Fruit fly (Drosophila melanogaster) whole organism, embryonic: ENCODE measurements around the gene TbCMF46.

Experiments
- Adf1 ChIP-seq: fragments of 200-800 bp; sonication (Bioruptor generic); IDR thresholded peaks from 2 replicates; pipeline ENCODE4 v1.3.6; 2022; ENCODE audit warnings: missing biosample characterization, missing genetic modification characterization
- B-H2 ChIP-seq: fragments of 200-800 bp; sonication (Bioruptor generic); optimal IDR thresholded peaks from 2 replicates; lab custom pipeline; 2018; ENCODE audit warnings: missing biosample characterization, mild to moderate bottlenecking, missing genetic modification characterization
- Bdp1 ChIP-seq: fragments of 200-800 bp; sonication (Bioruptor generic); optimal IDR thresholded peaks from 3 replicates; lab custom pipeline; 2016; ENCODE audit warnings: missing biosample characterization, missing genetic modification characterization
- Bgb ChIP-seq: fragments of 200-800 bp; sonication (Bioruptor generic); IDR thresholded peaks from 2 replicates; pipeline ENCODE4 v1.3.6; 2022; ENCODE audit warnings: missing biosample characterization, missing genetic modification characterization; ENCODE audit not compliant: partially characterized antibody
- CG1024 ChIP-seq: fragments of 200-800 bp; sonication (Bioruptor generic); IDR thresholded peaks from 2 replicates; pipeline ENCODE4 v1.3.6; 2022; ENCODE audit warnings: missing biosample characterization, missing genetic modification characterization
- CG11247 ChIP-seq: fragments of 200-800 bp; sonication (Bioruptor generic); IDR thresholded peaks from 2 replicates; pipeline ENCODE4 v1.3.6; 2022; ENCODE audit warnings: missing biosample characterization, missing genetic modification characterization
- CG11695 ChIP-seq: fragments of 200-800 bp; sonication (Bioruptor generic); IDR thresholded peaks from 3 replicates; pipeline ENCODE4 v1.3.6; 2022; ENCODE audit warnings: missing biosample characterization, missing genetic modification characterization
- CG12744 ChIP-seq: fragments of 200-800 bp; sonication (Bioruptor generic); optimal IDR thresholded peaks from 2 replicates; lab custom pipeline; 2016; ENCODE audit warnings: missing biosample characterization, missing genetic modification characterization
- CG13287 ChIP-seq: fragments of 200-800 bp; sonication (Bioruptor generic); IDR thresholded peaks from 2 replicates; pipeline ENCODE4 v1.3.6; 2022; ENCODE audit warnings: missing biosample characterization, missing genetic modification characterization; ENCODE audit not compliant: partially characterized antibody
- CG14014 ChIP-seq: fragments of 200-800 bp; sonication (Bioruptor generic); IDR thresholded peaks from 2 replicates; pipeline ENCODE4 v1.3.6; 2022; ENCODE audit warnings: missing biosample characterization, missing genetic modification characterization
- CG17802 ChIP-seq: fragments of 200-800 bp; sonication (Bioruptor generic); optimal IDR thresholded peaks from 2 replicates; lab custom pipeline; 2018; ENCODE audit warnings: missing biosample characterization, mild to moderate bottlenecking, missing genetic modification characterization, moderate library complexity
- CG18599 ChIP-seq: fragments of 200-800 bp; sonication (Bioruptor generic); optimal IDR thresholded peaks from 3 replicates; lab custom pipeline; 2017; ENCODE audit warnings: missing biosample characterization, missing genetic modification characterization, mild to moderate bottlenecking, moderate library complexity, missing genetic modification reagents
- CG30020 ChIP-seq: fragments of 200-800 bp; optimal IDR thresholded peaks from 2 replicates; lab custom pipeline; 2019; ENCODE audit warnings: missing biosample characterization, mild to moderate bottlenecking, missing genetic modification characterization, moderate library complexity
- CG3163 ChIP-seq: fragments of 200-800 bp; sonication (Bioruptor generic); optimal IDR thresholded peaks from 3 replicates; lab custom pipeline; 2016; ENCODE audit warnings: missing biosample characterization, missing genetic modification characterization
- CG3847 ChIP-seq: fragments of 200-800 bp; sonication (Bioruptor generic); IDR thresholded peaks from 2 replicates; pipeline ENCODE4 v1.3.6; 2022; ENCODE audit warnings: missing biosample characterization, missing genetic modification characterization
- CG4424 ChIP-seq: fragments of 200-800 bp; sonication (Bioruptor generic); optimal IDR thresholded peaks from 3 replicates; lab custom pipeline; 2016; ENCODE audit warnings: missing biosample characterization, missing genetic modification characterization
- CG6254 ChIP-seq: fragments of 200-800 bp; sonication (Bioruptor generic); optimal IDR thresholded peaks from 3 replicates; lab custom pipeline; 2017; ENCODE audit warnings: mild to moderate bottlenecking, missing biosample characterization, missing genetic modification reagents, missing genetic modification characterization
- CG9817 ChIP-seq: fragments of 200-800 bp; sonication (Bioruptor generic); optimal IDR thresholded peaks from 2 replicates; lab custom pipeline; 2018; ENCODE audit warnings: missing biosample characterization, mild to moderate bottlenecking, missing genetic modification characterization, moderate library complexity
- Dbx ChIP-seq: fragments of 200-800 bp; sonication (Bioruptor generic); IDR thresholded peaks from 3 replicates; pipeline ENCODE4 v1.3.6; 2022; ENCODE audit warnings: missing biosample characterization, missing genetic modification characterization
- Elba2 ChIP-seq: fragments of 200-800 bp; sonication (Bioruptor generic); optimal IDR thresholded peaks from 3 replicates; lab custom pipeline; 2016; ENCODE audit warnings: missing biosample characterization, missing genetic modification characterization
- Ets65A ChIP-seq: fragments of 200-800 bp; sonication (Bioruptor generic); peaks from one replicate; lab custom pipeline; 2016; ENCODE audit warnings: missing biosample characterization, missing genetic modification characterization
- Hr3 ChIP-seq: fragments of 200-800 bp; sonication (Bioruptor generic); optimal IDR thresholded peaks from 3 replicates; lab custom pipeline; 2016; ENCODE audit warnings: missing biosample characterization, missing genetic modification characterization
- Jarid2 ChIP-seq: fragments of 200-800 bp; sonication (Bioruptor generic); optimal IDR thresholded peaks from 3 replicates; lab custom pipeline; 2017; ENCODE audit warnings: mild to moderate bottlenecking, missing biosample characterization, missing genetic modification reagents, missing genetic modification characterization
- MTF-1 ChIP-seq: fragments of 200-800 bp; sonication (Bioruptor generic); optimal IDR thresholded peaks from 2 replicates; lab custom pipeline; 2018; ENCODE audit warnings: missing biosample characterization, mild to moderate bottlenecking, missing genetic modification characterization, borderline replicate concordance
- Med ChIP-seq: fragments of 200-800 bp; sonication (Bioruptor generic); peaks from one replicate; lab custom pipeline; 2016; ENCODE audit warnings: missing biosample characterization, missing genetic modification characterization, mild to moderate bottlenecking, inconsistent platforms, moderate library complexity
- PHDP ChIP-seq: fragments of 200-800 bp; sonication (Bioruptor generic); optimal IDR thresholded peaks from 3 replicates; lab custom pipeline; 2018; ENCODE audit warnings: missing biosample characterization, mild to moderate bottlenecking, missing genetic modification characterization, moderate library complexity
- Pdp1 ChIP-seq, 2 experiments: fragments of 200-800 bp; sonication (Bioruptor generic); optimal IDR thresholded peaks; 3 replicates each; lab custom pipeline; 2016; ENCODE audit warnings: missing biosample characterization in 2 of 2, missing genetic modification characterization in 2 of 2, mild to moderate bottlenecking in 1 of 2, moderate library complexity in 1 of 2
- Rfx ChIP-seq: fragments of 200-800 bp; sonication (Bioruptor generic); IDR thresholded peaks from 2 replicates; pipeline ENCODE4 v1.3.6; 2022; ENCODE audit warnings: missing biosample characterization, missing genetic modification characterization
- ash1 ChIP-seq: fragments of 200-800 bp; sonication (Bioruptor generic); optimal IDR thresholded peaks from 2 replicates; lab custom pipeline; 2018; ENCODE audit warnings: missing biosample characterization, mild to moderate bottlenecking, missing genetic modification characterization
- ato ChIP-seq: fragments of 200-800 bp; sonication (Bioruptor generic); IDR thresholded peaks from 2 replicates; pipeline ENCODE4 v1.3.6; 2022; ENCODE audit warnings: missing biosample characterization, missing genetic modification characterization; ENCODE audit not compliant: partially characterized antibody
- az2 ChIP-seq: fragments of 200-800 bp; sonication (Bioruptor generic); optimal IDR thresholded peaks from 3 replicates; lab custom pipeline; 2016; ENCODE audit warnings: missing biosample characterization, missing genetic modification characterization
- cas ChIP-seq: fragments of 200-800 bp; sonication (Bioruptor generic); IDR thresholded peaks from 2 replicates; pipeline ENCODE4 v1.3.6; 2022; ENCODE audit warnings: missing biosample characterization, missing genetic modification characterization
- caup ChIP-seq: fragments of 200-800 bp; sonication (Bioruptor generic); optimal IDR thresholded peaks from 3 replicates; lab custom pipeline; 2017; ENCODE audit warnings: missing biosample characterization, mild to moderate bottlenecking, missing genetic modification characterization, moderate library complexity; ENCODE audit not compliant: severe bottlenecking
- ci ChIP-seq: fragments of 200-800 bp; sonication (Bioruptor generic); IDR thresholded peaks from 3 replicates; pipeline ENCODE4 v1.3.6; 2022; ENCODE audit warnings: missing biosample characterization, missing genetic modification characterization
- crol ChIP-seq: fragments of 200-800 bp; sonication (Bioruptor generic); IDR thresholded peaks from 2 replicates; pipeline ENCODE4 v1.3.6; 2022; ENCODE audit warnings: missing biosample characterization, missing genetic modification characterization
- fu2 ChIP-seq: fragments of 200-800 bp; sonication (Bioruptor generic); optimal IDR thresholded peaks from 2 replicates; lab custom pipeline; 2016; ENCODE audit warnings: missing biosample characterization, missing genetic modification characterization
- grn ChIP-seq: fragments of 200-800 bp; sonication (Bioruptor generic); optimal IDR thresholded peaks from 3 replicates; lab custom pipeline; 2017; ENCODE audit warnings: missing biosample characterization, missing genetic modification characterization
- kay ChIP-seq: fragments of 200-800 bp; sonication (Bioruptor generic); optimal IDR thresholded peaks from 2 replicates; lab custom pipeline; 2016; ENCODE audit warnings: missing biosample characterization, missing genetic modification characterization
- oc ChIP-seq: fragments of 200-800 bp; sonication (Bioruptor generic); optimal IDR thresholded peaks from 2 replicates; lab custom pipeline; 2018; ENCODE audit warnings: missing biosample characterization, mild to moderate bottlenecking, missing genetic modification characterization, moderate library complexity
- pan ChIP-seq, 4 experiments: fragments of >200 bp in 3 of 4; fragments of 200-800 bp in 1 of 4; sonication (Bioruptor generic) in 1 of 4; optimal IDR thresholded peaks in 3 of 4; IDR thresholded peaks in 1 of 4; 2 replicates each; pipeline versions ENCODE4 v1.3.6 to Lab custom; 2017 to 2022; ENCODE audit warnings: missing biosample characterization in 2 of 4, missing genetic modification characterization in 2 of 4, mixed read lengths in 1 of 4
- pb ChIP-seq: fragments of 200-800 bp; sonication (Bioruptor generic); optimal IDR thresholded peaks from 3 replicates; lab custom pipeline; 2016; ENCODE audit warnings: missing biosample characterization, missing genetic modification characterization
- peb ChIP-seq: fragments of 200-800 bp; sonication (Bioruptor generic); IDR thresholded peaks from 2 replicates; pipeline ENCODE4 v1.3.6; 2022; ENCODE audit warnings: missing biosample characterization, missing genetic modification characterization
- pho ChIP-seq: fragments of 200-800 bp; sonication (Bioruptor generic); optimal IDR thresholded peaks from 2 replicates; lab custom pipeline; 2016; ENCODE audit warnings: missing biosample characterization, missing genetic modification characterization
- pzg ChIP-seq: fragments of 200-800 bp; sonication (Bioruptor generic); optimal IDR thresholded peaks from 3 replicates; lab custom pipeline; 2018; ENCODE audit warnings: missing biosample characterization, mild to moderate bottlenecking, missing genetic modification characterization, moderate library complexity
- ranshi ChIP-seq: fragments of 200-800 bp; sonication (Bioruptor generic); IDR thresholded peaks from 2 replicates; pipeline ENCODE4 v1.3.6; 2022; ENCODE audit warnings: missing biosample characterization, missing genetic modification characterization
- slp2 ChIP-seq: fragments of 200-800 bp; sonication (Bioruptor generic); optimal IDR thresholded peaks from 2 replicates; lab custom pipeline; 2016; ENCODE audit warnings: missing biosample characterization, missing genetic modification characterization
- so ChIP-seq: fragments of 200-800 bp; sonication (Bioruptor generic); IDR thresholded peaks from 3 replicates; pipeline ENCODE4 v1.3.6; 2022; ENCODE audit warnings: missing biosample characterization, missing genetic modification characterization
- ssp ChIP-seq: fragments of 200-800 bp; sonication (Bioruptor generic); IDR thresholded peaks from 2 replicates; pipeline ENCODE4 v1.3.6; 2022; ENCODE audit warnings: missing biosample characterization, missing genetic modification characterization
- trem ChIP-seq: fragments of 200-800 bp; optimal IDR thresholded peaks from 3 replicates; lab custom pipeline; 2019; ENCODE audit warnings: missing biosample characterization, mild to moderate bottlenecking, missing genetic modification characterization, moderate library complexity
- ttk ChIP-seq: fragments of 200-800 bp; sonication (Bioruptor generic); IDR thresholded peaks from 2 replicates; pipeline ENCODE4 v2.1.2; 2022; ENCODE audit warnings: missing biosample characterization, missing genetic modification characterization
- unc-4 ChIP-seq: fragments of 200-800 bp; sonication (Bioruptor generic); IDR thresholded peaks from 2 replicates; pipeline ENCODE4 v1.3.6; 2022; ENCODE audit warnings: missing biosample characterization, missing genetic modification characterization; ENCODE audit not compliant: partially characterized antibody

Gene TbCMF46

DNA sequence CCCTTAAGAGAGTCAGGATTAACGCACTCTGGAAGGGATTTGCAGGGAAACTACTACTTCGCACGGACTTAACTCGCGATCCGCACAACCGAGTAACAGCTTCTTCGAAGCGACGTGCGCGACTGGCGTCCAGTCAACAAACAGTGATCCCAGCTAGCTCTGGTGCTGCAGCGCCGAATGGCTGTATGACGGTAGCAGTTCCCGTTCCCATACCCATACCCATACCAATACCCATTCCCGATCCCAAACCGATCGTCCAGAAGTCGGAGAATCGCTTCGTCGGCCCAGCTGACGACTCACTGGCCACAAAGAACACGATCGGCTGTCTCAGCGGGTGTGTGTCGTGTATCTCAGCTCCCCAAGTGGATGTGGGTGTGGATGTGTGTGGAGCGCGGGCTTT is 22.6 kb upstream of the TbCMF46 start, which contains the start of gene CG5853 (continued):
- TF ChIP-seq ash1 (GFP tag; lab: Kevin White, UChicago) (peak; percentile 52), ttk (GFP tag; lab: Robert Waterston, UW) (no peak), ci (peak; percentile 62), CG11695 (GFP tag; lab: Robert Waterston, UW) (0 out of 3 replicates have a peak, but pooled peaks have one; percentile 30), Jarid2 (GFP tag; lab: Kevin White, UChicago) (peak; percentile 40), CG11247 (GFP tag; lab: Robert Waterston, UW) (0 out of 2 replicates have a peak, but pooled peaks have one; percentile 40), az2 (no peak), Rfx (GFP tag; lab: Robert Waterston, UW) (peak; percentile 52), slp2 (GFP tag; lab: Kevin White, UChicago) (no peak), cas (GFP tag; lab: Robert Waterston, UW) (no peak), ranshi (GFP tag; lab: Robert Waterston, UW) (no peak), trem (tag; lab: Kevin White, UChicago) (no peak), MTF-1 (GFP tag; lab: Kevin White, UChicago) (no peak), CG3163 (GFP tag; lab: Kevin White, UChicago) (peak; percentile 25), CG18599 (GFP tag; lab: Kevin White, UChicago) (peak; percentile 43), so (GFP tag; lab: Robert Waterston, UW) (peak; percentile 19; the same call in 1 of the 3 replicates), PHDP (tag; lab: Kevin White, UChicago) (peak; percentile 4), ato (GFP tag; lab: Robert Waterston, UW) (no peak), Hr3 (GFP tag; lab: Kevin White, UChicago) (no peak), peb (no peak), grn (peak; percentile 10), unc-4 (no peak), caup (peak; percentile 36), pho (GFP tag; lab: Kevin White, UChicago) (peak; percentile 7), pzg (GFP tag; lab: Kevin White, UChicago) (peak; percentile 11), CG3847 (GFP tag; lab: Robert Waterston, UW) (no peak), Ets65A (GFP tag; lab: Kevin White, UChicago) (no peak), Med (GFP tag; lab: Kevin White, UChicago) (peak; percentile 70), kay (GFP tag; lab: Kevin White, UChicago) (no peak), Bgb (no peak; the same call in 1 of the 2 replicates), pb (GFP tag; lab: Kevin White, UChicago) (peak; percentile 1), Dbx (GFP tag; lab: Robert Waterston, UW) (0 out of 3 replicates have a peak, but pooled peaks have one; percentile 39), pan (optimal IDR thresholded peaks at IDR 0.05; lab: Kevin White, UChicago) (no peak), pan (GFP tag; optimal IDR thresholded peaks at IDR 0.05 in 1 of 2, IDR thresholded peaks at IDR 0.05 in 1 of 2) (no peak), B-H2 (GFP tag; lab: Kevin White, UChicago) (peak; percentile 63)

DNA sequence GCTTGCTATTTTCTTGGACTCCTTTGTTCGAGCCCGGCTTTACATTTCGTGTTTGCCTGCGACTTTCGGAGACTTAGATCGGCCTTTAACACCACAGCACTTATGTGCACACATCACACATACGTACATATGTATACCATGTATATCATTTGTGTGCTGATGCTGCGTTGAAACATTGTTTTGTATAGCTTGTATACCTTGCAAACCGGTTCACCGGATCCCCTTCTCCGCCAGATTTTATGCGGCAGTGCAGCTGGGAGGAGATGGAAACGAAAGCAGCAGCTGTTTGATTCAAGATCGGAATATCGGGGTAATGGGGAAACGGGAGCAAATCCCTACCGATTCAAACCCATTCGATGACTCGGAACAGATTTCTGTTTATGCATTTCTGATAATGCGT is 21.4 kb upstream of the TbCMF46 start:
- TF ChIP-seq CG12744 (GFP tag; lab: Kevin White, UChicago) (no peak), CG4424 (no peak), CG1024 (GFP tag; lab: Robert Waterston, UW) (no peak), oc (tag; lab: Kevin White, UChicago) (peak; percentile 19), Bdp1 (GFP tag; lab: Kevin White, UChicago) (no peak), CG30020 (tag; lab: Kevin White, UChicago) (no peak), CG6254 (GFP tag; lab: Kevin White, UChicago) (no peak), ranshi (GFP tag; lab: Robert Waterston, UW) (peak; percentile 24; the same call in 1 of the 2 replicates), ssp (GFP tag; lab: Robert Waterston, UW) (no peak), crol (GFP tag; lab: Robert Waterston, UW) (peak; percentile 45; the same call in 1 of the 2 replicates), CG9817 (no peak), Adf1 (no peak), CG17802 (tag; lab: Kevin White, UChicago) (no peak), pan (optimal IDR thresholded peaks at IDR 0.05; lab: Kevin White, UChicago) (no peak), pan (GFP tag; optimal IDR thresholded peaks at IDR 0.05 in 1 of 2, IDR thresholded peaks at IDR 0.05 in 1 of 2) (no peak), CG14014 (GFP tag; lab: Robert Waterston, UW) (no peak), fu2 (GFP tag; lab: Kevin White, UChicago) (no peak), Pdp1 (GFP tag; optimal IDR thresholded peaks at IDR 0.05; lab: Kevin White, UChicago) (no peak), Elba2 (no peak), CG13287 (GFP tag; lab: Robert Waterston, UW) (no peak)
